Worm (Caenorhabditis elegans) whole organism, L1 larva: ENCODE measurements around the gene clc-13.

Source experiments
- C16A3.4 ChIP-seq: fragments of 150-350 bp; optimal IDR thresholded peaks from 2 replicates; lab custom pipeline; 2014; ENCODE audit warnings: missing biosample characterization, missing genetic modification characterization
- C34B4.2 ChIP-seq: sonication (generic microtip); optimal IDR thresholded peaks from 2 replicates; lab custom pipeline; 2017; ENCODE audit warnings: mild to moderate bottlenecking, missing genetic modification characterization, missing compliant biosample characterization
- alr-1 ChIP-seq: fragments of 200-800 bp; sonication (Bioruptor generic); optimal IDR thresholded peaks from 2 replicates; lab custom pipeline; 2018; ENCODE audit warnings: borderline replicate concordance, mild to moderate bottlenecking, missing genetic modification characterization, missing compliant biosample characterization
- aly-2 ChIP-seq: fragments of 150-350 bp; optimal IDR thresholded peaks from 2 replicates; lab custom pipeline; 2014; ENCODE audit warnings: missing biosample characterization, missing genetic modification characterization
- ceh-63 ChIP-seq: fragments of 200-800 bp; sonication (Bioruptor generic); optimal IDR thresholded peaks from 2 replicates; lab custom pipeline; 2018; ENCODE audit warnings: mild to moderate bottlenecking, missing genetic modification characterization, missing compliant biosample characterization
- ceh-88 ChIP-seq: fragments of 200-800 bp; sonication (Bioruptor generic); IDR thresholded peaks from 2 replicates; pipeline ENCODE4 v1.3.6; 2022; ENCODE audit warnings: missing genetic modification characterization, missing compliant biosample characterization
- ceh-90 ChIP-seq: sonication (generic microtip); optimal IDR thresholded peaks from 2 replicates; lab custom pipeline; 2016; ENCODE audit warnings: missing genetic modification characterization, missing compliant biosample characterization
- ces-1 ChIP-seq: fragments of 150-350 bp; optimal IDR thresholded peaks from 2 replicates; lab custom pipeline; 2014; ENCODE audit warnings: missing biosample characterization, missing genetic modification reagents, missing genetic modification characterization
- dsc-1 ChIP-seq: sonication (generic microtip); optimal IDR thresholded peaks from 2 replicates; lab custom pipeline; 2016; ENCODE audit warnings: mild to moderate bottlenecking, missing genetic modification characterization, missing compliant biosample characterization
- efl-3 ChIP-seq: fragments of 200-800 bp; sonication (Bioruptor generic); optimal IDR thresholded peaks from 2 replicates; lab custom pipeline; 2018; ENCODE audit warnings: mild to moderate bottlenecking, missing genetic modification characterization, missing compliant biosample characterization
- egl-27 ChIP-seq, 2 experiments: fragments of 150-350 bp in 1 of 2; sonication (generic microtip); optimal IDR thresholded peaks; 3 replicates each; lab custom pipeline; 2017 to 2018; ENCODE audit warnings: missing biosample characterization in 2 of 2, missing genetic modification characterization in 2 of 2, missing genetic modification reagents in 2 of 2
- elt-2 ChIP-seq: sonication (generic microtip); optimal IDR thresholded peaks from 2 replicates; lab custom pipeline; 2016; ENCODE audit warnings: missing genetic modification characterization, mild to moderate bottlenecking, inconsistent platforms, missing compliant biosample characterization, missing genetic modification reagents
- elt-3 ChIP-seq, 6 experiments: fragments of 150-350 bp in 1 of 6; sonication (generic microtip); optimal IDR thresholded peaks; 2 replicates each; lab custom pipeline; 2017 to 2018; ENCODE audit warnings: missing biosample characterization in 6 of 6, missing genetic modification characterization in 6 of 6, inconsistent platforms in 1 of 6
- fkh-10 ChIP-seq: sonication (generic microtip); optimal IDR thresholded peaks from 2 replicates; lab custom pipeline; 2017; ENCODE audit warnings: missing biosample characterization, missing genetic modification reagents, missing genetic modification characterization
- fkh-8 ChIP-seq: sonication (generic microtip); optimal IDR thresholded peaks from 2 replicates; lab custom pipeline; 2016; ENCODE audit warnings: mild to moderate bottlenecking, missing genetic modification characterization, missing compliant biosample characterization
- grh-1 ChIP-seq: fragments of 200-800 bp; sonication (Bioruptor generic); IDR thresholded peaks from 2 replicates; pipeline ENCODE4 v1.3.6; 2022; ENCODE audit warnings: missing genetic modification reagents, missing genetic modification characterization, missing compliant biosample characterization
- hlh-17 ChIP-seq: fragments of 200-800 bp; sonication (Bioruptor generic); optimal IDR thresholded peaks from 2 replicates; lab custom pipeline; 2018; ENCODE audit warnings: missing genetic modification characterization, mild to moderate bottlenecking, missing compliant biosample characterization, moderate library complexity, borderline replicate concordance
- hpl-2 ChIP-seq: fragments of 150-350 bp; optimal IDR thresholded peaks from 2 replicates; lab custom pipeline; 2014; ENCODE audit warnings: missing biosample characterization, missing genetic modification reagents, missing genetic modification characterization
- jun-1 ChIP-seq: fragments of 150-350 bp; optimal IDR thresholded peaks from 2 replicates; lab custom pipeline; 2014; ENCODE audit warnings: missing biosample characterization, missing genetic modification reagents, missing genetic modification characterization
- lin-14 ChIP-seq: fragments of 200-800 bp; sonication (Bioruptor generic); optimal IDR thresholded peaks from 2 replicates; lab custom pipeline; 2018; ENCODE audit warnings: mild to moderate bottlenecking, missing genetic modification characterization, moderate library complexity, missing compliant biosample characterization
- lin-15B ChIP-seq: fragments of 150-350 bp; sonication (generic microtip); optimal IDR thresholded peaks from 3 replicates; lab custom pipeline; 2014; ENCODE audit warnings: missing biosample characterization, missing genetic modification characterization
- lin-35 ChIP-seq, 2 experiments: fragments of 150-350 bp; optimal IDR thresholded peaks; 2 replicates each; lab custom pipeline; 2014; ENCODE audit warnings: missing biosample characterization in 2 of 2, missing genetic modification characterization in 2 of 2, missing genetic modification reagents in 2 of 2
- lir-3 ChIP-seq: sonication (generic microtip); optimal IDR thresholded peaks from 2 replicates; lab custom pipeline; 2016; ENCODE audit warnings: mild to moderate bottlenecking, missing genetic modification characterization, moderate library complexity, missing compliant biosample characterization; ENCODE audit not compliant: poor library complexity
- lsy-2 ChIP-seq, 2 experiments: fragments of 150-350 bp; optimal IDR thresholded peaks; 2 replicates each; lab custom pipeline; 2014; ENCODE audit warnings: missing biosample characterization in 2 of 2, missing genetic modification characterization in 2 of 2
- mep-1 ChIP-seq: fragments of 150-350 bp; optimal IDR thresholded peaks from 2 replicates; lab custom pipeline; 2014; ENCODE audit warnings: missing biosample characterization, missing genetic modification characterization
- nhr-28 ChIP-seq: fragments of 150-350 bp; optimal IDR thresholded peaks from 2 replicates; lab custom pipeline; 2014; ENCODE audit warnings: missing biosample characterization, missing genetic modification characterization
- nhr-71 ChIP-seq: sonication (generic microtip); optimal IDR thresholded peaks from 2 replicates; lab custom pipeline; 2016; ENCODE audit warnings: mild to moderate bottlenecking, missing genetic modification characterization, moderate library complexity, missing compliant biosample characterization
- nhr-76 ChIP-seq: sonication (generic microtip); optimal IDR thresholded peaks from 2 replicates; lab custom pipeline; 2017; ENCODE audit warnings: missing biosample characterization, missing genetic modification characterization
- nhr-85 ChIP-seq: sonication (generic microtip); peaks from one replicate; lab custom pipeline; 2016; ENCODE audit warnings: missing genetic modification characterization, inconsistent platforms, missing compliant biosample characterization
- pag-3 ChIP-seq: sonication (generic microtip); optimal IDR thresholded peaks from 2 replicates; lab custom pipeline; 2017; ENCODE audit warnings: missing genetic modification characterization, mild to moderate bottlenecking, missing compliant biosample characterization, antibody characterized with exemption, borderline replicate concordance; ENCODE audit not compliant: insufficient read depth
- pax-3 ChIP-seq: fragments of 200-800 bp; sonication (Bioruptor generic); optimal IDR thresholded peaks from 2 replicates; lab custom pipeline; 2018; ENCODE audit warnings: mild to moderate bottlenecking, missing genetic modification characterization, moderate library complexity, missing compliant biosample characterization
- skn-1 ChIP-seq: fragments of 150-350 bp; optimal IDR thresholded peaks from 2 replicates; lab custom pipeline; 2014; ENCODE audit warnings: missing biosample characterization, missing genetic modification characterization
- sox-4 ChIP-seq: sonication (generic microtip); optimal IDR thresholded peaks from 2 replicates; lab custom pipeline; 2016; ENCODE audit warnings: missing genetic modification characterization, missing compliant biosample characterization
- sptf-1 ChIP-seq: fragments of 150-350 bp; optimal IDR thresholded peaks from 2 replicates; lab custom pipeline; 2014; ENCODE audit warnings: missing biosample characterization, missing genetic modification characterization
- tbx-2 ChIP-seq: sonication (generic microtip); optimal IDR thresholded peaks from 2 replicates; lab custom pipeline; 2016; ENCODE audit warnings: missing genetic modification characterization, missing compliant biosample characterization
- tlp-1 ChIP-seq: fragments of 150-350 bp; optimal IDR thresholded peaks from 2 replicates; lab custom pipeline; 2014; ENCODE audit warnings: missing biosample characterization, missing genetic modification characterization
- unc-130 ChIP-seq: fragments of 150-350 bp; optimal IDR thresholded peaks from 2 replicates; lab custom pipeline; 2017; ENCODE audit warnings: missing biosample characterization, missing genetic modification characterization, inconsistent platforms
- unc-62 ChIP-seq: fragments of 150-350 bp; optimal IDR thresholded peaks from 2 replicates; lab custom pipeline; 2014; ENCODE audit warnings: missing biosample characterization, missing genetic modification reagents, missing genetic modification characterization
- vab-15 ChIP-seq: sonication (generic microtip); optimal IDR thresholded peaks from 2 replicates; lab custom pipeline; 2017; ENCODE audit warnings: missing genotype, mild to moderate bottlenecking, missing genetic modification characterization, missing compliant biosample characterization
- zag-1 ChIP-seq: fragments of 150-350 bp; optimal IDR thresholded peaks from 2 replicates; lab custom pipeline; 2014; ENCODE audit warnings: missing biosample characterization, missing genetic modification characterization
- zip-4 ChIP-seq: fragments of 200-800 bp; sonication (Bioruptor generic); optimal IDR thresholded peaks from 2 replicates; lab custom pipeline; 2018; ENCODE audit warnings: mild to moderate bottlenecking, missing genetic modification characterization, moderate library complexity, missing compliant biosample characterization
- ztf-11 ChIP-seq, 2 experiments: sonication (generic microtip); optimal IDR thresholded peaks; 2 replicates each; lab custom pipeline; 2016 to 2017; ENCODE audit warnings: missing genetic modification characterization in 2 of 2, missing biosample characterization in 1 of 2, missing compliant biosample characterization in 1 of 2
- ztf-4 ChIP-seq: fragments of 150-350 bp; optimal IDR thresholded peaks from 2 replicates; lab custom pipeline; 2014; ENCODE audit warnings: missing biosample characterization, missing genetic modification characterization

Gene clc-13

DNA sequence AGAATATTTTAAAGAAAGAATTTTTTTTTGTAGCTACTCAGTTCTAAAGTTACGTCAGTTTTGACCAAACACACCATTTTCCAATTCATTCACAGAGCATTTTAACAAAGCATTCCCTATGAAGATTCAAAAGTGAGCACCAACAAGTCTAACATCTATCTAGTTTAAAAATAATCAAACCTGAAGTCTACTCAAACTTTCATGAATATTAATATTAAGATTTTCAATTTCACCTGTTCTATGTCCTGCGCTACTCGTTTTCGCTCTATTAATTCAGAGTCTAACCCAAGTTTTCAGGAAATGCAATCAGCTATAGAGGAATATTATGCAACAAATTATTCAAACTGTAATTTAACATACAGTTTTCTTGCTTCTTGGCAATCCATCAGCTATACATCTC lies 42.1 kb upstream of the clc-13 start, which contains the start of gene srh-119:
Gene srh-119 (plus strand): TSS at position 301 of the 400 bp plus-strand sequence.
- TF ChIP-seq C34B4.2 (no peak), jun-1 (no peak), unc-130 (tag; lab: Kevin White, UChicago) (no peak), ztf-11 (tag; optimal IDR thresholded peaks at IDR 0.05; lab: Kevin White, UChicago) (no peak), alr-1 (tag; lab: Kevin White, UChicago) (no peak)
- TF ChIP-seq, all 84 proteins: peak for 0

DNA sequence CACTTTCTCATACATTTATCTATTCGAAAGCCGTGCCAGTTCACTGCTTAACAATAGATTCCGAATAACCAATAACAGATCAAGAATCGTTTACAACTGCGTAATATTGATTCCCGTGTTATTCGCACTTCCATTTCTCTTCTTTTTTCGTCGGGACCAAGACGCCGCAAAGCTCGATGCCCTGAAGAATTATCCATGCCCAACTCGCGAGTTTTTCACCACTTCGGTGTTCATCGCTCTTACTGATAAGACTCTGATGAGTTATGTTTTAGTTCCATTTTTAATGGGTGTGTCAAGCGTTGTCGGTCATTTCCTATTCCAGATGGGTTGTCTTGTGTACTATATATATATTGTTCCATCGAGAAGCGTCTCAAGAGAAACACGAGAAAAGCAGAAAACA lies 40.9 kb upstream of the clc-13 start:
- no peak for TF ChIP-seq zip-4 (GFP tag; lab: Kevin White, UChicago)
- no peak for TF ChIP-seq ztf-4 (tag; lab: Kevin White, UChicago)
- TF ChIP-seq lin-14 (GFP tag; lab: Kevin White, UChicago): no peak
- no peak for TF ChIP-seq ceh-90
- no peak for TF ChIP-seq nhr-85

- TF ChIP-seq egl-27 (tag; optimal IDR thresholded peaks at IDR 0.05; lab: Kevin White, UChicago): no peak
- no peak for TF ChIP-seq sox-4
- no peak for TF ChIP-seq lin-15B (tag; lab: Kevin White, UChicago)
- no peak for TF ChIP-seq fkh-8 (tag; lab: Kevin White, UChicago)
- TF ChIP-seq nhr-85: no peak
- no peak for TF ChIP-seq mep-1 (tag; lab: Kevin White, UChicago)
- no peak for TF ChIP-seq hpl-2 (GFP tag; lab: Kevin White, UChicago)
- TF ChIP-seq hlh-17 (GFP tag; lab: Kevin White, UChicago): no peak
- no peak for TF ChIP-seq tlp-1 (tag; lab: Kevin White, UChicago)
- TF ChIP-seq lin-14 (GFP tag; lab: Kevin White, UChicago): no peak
- no peak for TF ChIP-seq vab-15
- TF ChIP-seq ceh-88 (GFP tag; lab: Robert Waterston, UW): no peak
- no peak for TF ChIP-seq elt-3 (tag; optimal IDR thresholded peaks at IDR 0.05; lab: Kevin White, UChicago)
- TF ChIP-seq skn-1 (tag; lab: Kevin White, UChicago): no peak
- TF ChIP-seq, all 84 proteins: peak for 0
Observed at ce11 chrV:16974919-16975318, 39.3 kb upstream of the clc-13 start, which contains the start of gene srx-54. TSS of gene srx-54 (plus strand) at chrV:16975219.

ce11 chrV:16980368-16980767 lies 33.8 kb upstream of the clc-13 start, which contains the start of gene srz-54:
TSS of gene srz-54 (plus strand) at chrV:16980668.
- TF ChIP-seq hpl-2 (GFP tag; lab: Kevin White, UChicago): no peak
- TF ChIP-seq lin-35 (GFP tag; optimal IDR thresholded peaks at IDR 0.05; lab: Kevin White, UChicago): no peak
- no peak for TF ChIP-seq tbx-2 (tag; lab: Kevin White, UChicago)
- TF ChIP-seq zag-1 (tag; lab: Kevin White, UChicago): no peak
- TF ChIP-seq dsc-1 (tag; lab: Kevin White, UChicago): no peak
- no peak for TF ChIP-seq nhr-76 (tag; lab: Kevin White, UChicago)
- no peak for TF ChIP-seq grh-1 (GFP tag; lab: Robert Waterston, UW)
- no peak for TF ChIP-seq C16A3.4
- TF ChIP-seq alr-1 (tag; lab: Kevin White, UChicago): no peak
- no peak for TF ChIP-seq sptf-1 (tag; lab: Kevin White, UChicago)
- TF ChIP-seq lsy-2 (tag; optimal IDR thresholded peaks at IDR 0.05; lab: Kevin White, UChicago): no peak
- TF ChIP-seq pag-3: no peak
- TF ChIP-seq fkh-10: no peak
- TF ChIP-seq ceh-63 (GFP tag; lab: Kevin White, UChicago): no peak
- TF ChIP-seq nhr-28 (tag; lab: Kevin White, UChicago): no peak

ce11 chrV:16987035-16987434 lies 27.2 kb upstream of the clc-13 start, which contains the start of gene Y102A5C.40:
TSS of gene Y102A5C.40 (minus strand) at chrV:16987135.
- no peak for TF ChIP-seq C34B4.2
- no peak for TF ChIP-seq vab-15
- no peak for TF ChIP-seq nhr-28 (tag; lab: Kevin White, UChicago)
- no peak for TF ChIP-seq unc-62 (GFP tag; lab: Kevin White, UChicago)
- TF ChIP-seq tbx-2 (tag; lab: Kevin White, UChicago): no peak
- no peak for TF ChIP-seq efl-3 (GFP tag; lab: Kevin White, UChicago)
- TF ChIP-seq aly-2: no peak
- no peak for TF ChIP-seq hpl-2 (GFP tag; lab: Kevin White, UChicago)
- no peak for TF ChIP-seq pax-3 (tag; lab: Kevin White, UChicago)
- TF ChIP-seq ces-1 (GFP tag; lab: Kevin White, UChicago): no peak
- TF ChIP-seq lir-3: no peak
- no peak for TF ChIP-seq fkh-8 (tag; lab: Kevin White, UChicago)
- TF ChIP-seq alr-1 (tag; lab: Kevin White, UChicago): no peak
- no peak for TF ChIP-seq elt-2
- no peak for TF ChIP-seq egl-27 (tag; optimal IDR thresholded peaks at IDR 0.05; lab: Kevin White, UChicago)
- no peak for TF ChIP-seq dsc-1 (tag; lab: Kevin White, UChicago)
- TF ChIP-seq lin-35 (GFP tag; optimal IDR thresholded peaks at IDR 0.05; lab: Kevin White, UChicago): no peak
- TF ChIP-seq sptf-1 (tag; lab: Kevin White, UChicago): no peak
- no peak for TF ChIP-seq nhr-71 (tag; lab: Kevin White, UChicago)
